Fruit fly (Drosophila melanogaster) whole organism, embryonic: ENCODE data around the gene Bili.

ENCODE experiments used
- B-H2 ChIP-seq: fragments of 200-800 bp; sonication (Bioruptor generic); optimal IDR thresholded peaks from 2 replicates; lab custom pipeline; 2018; ENCODE audit warnings: missing biosample characterization, mild to moderate bottlenecking, missing genetic modification characterization
- Bgb ChIP-seq: fragments of 200-800 bp; sonication (Bioruptor generic); IDR thresholded peaks from 2 replicates; pipeline ENCODE4 v1.3.6; 2022; ENCODE audit warnings: missing biosample characterization, missing genetic modification characterization; ENCODE audit not compliant: partially characterized antibody
- CG10431 ChIP-seq: fragments of 200-800 bp; sonication (Bioruptor generic); optimal IDR thresholded peaks from 3 replicates; lab custom pipeline; 2018; ENCODE audit warnings: missing biosample characterization, mild to moderate bottlenecking, missing genetic modification characterization
- CG10565 ChIP-seq: fragments of 200-800 bp; sonication (Bioruptor generic); optimal IDR thresholded peaks from 3 replicates; lab custom pipeline; 2016; ENCODE audit warnings: missing biosample characterization, mild to moderate bottlenecking, missing genetic modification characterization
- CG12942 ChIP-seq: fragments of 200-800 bp; sonication (Bioruptor generic); optimal IDR thresholded peaks from 3 replicates; lab custom pipeline; 2016; ENCODE audit warnings: missing biosample characterization, missing genetic modification characterization
- CG1529 ChIP-seq: fragments of 200-800 bp; sonication (Bioruptor generic); optimal IDR thresholded peaks from 3 replicates; lab custom pipeline; 2018; ENCODE audit warnings: missing biosample characterization, missing genetic modification characterization
- CG15696 ChIP-seq: fragments of 200-800 bp; sonication (Bioruptor generic); optimal IDR thresholded peaks from 2 replicates; lab custom pipeline; 2019; ENCODE audit warnings: missing biosample characterization, mild to moderate bottlenecking, missing genetic modification characterization, moderate library complexity
- CG17359 ChIP-seq: fragments of 200-800 bp; sonication (Bioruptor generic); optimal IDR thresholded peaks from 3 replicates; lab custom pipeline; 2018; ENCODE audit warnings: missing biosample characterization, mild to moderate bottlenecking, missing genetic modification characterization, moderate library complexity
- CG17568 ChIP-seq: fragments of 200-800 bp; sonication (Bioruptor generic); optimal IDR thresholded peaks from 2 replicates; lab custom pipeline; 2018; ENCODE audit warnings: missing biosample characterization, mild to moderate bottlenecking, missing genetic modification characterization, moderate library complexity
- CG18262 ChIP-seq: fragments of 200-800 bp; optimal IDR thresholded peaks from 3 replicates; lab custom pipeline; 2019; ENCODE audit warnings: missing biosample characterization, mild to moderate bottlenecking, missing genetic modification characterization, moderate library complexity
- CG1832 ChIP-seq: fragments of 200-800 bp; sonication (Bioruptor generic); optimal IDR thresholded peaks from 2 replicates; lab custom pipeline; 2017; ENCODE audit warnings: missing biosample characterization, mild to moderate bottlenecking, missing genetic modification characterization, inconsistent platforms
- CG33213 ChIP-seq: fragments of 200-800 bp; sonication (Bioruptor generic); optimal IDR thresholded peaks from 3 replicates; lab custom pipeline; 2016; ENCODE audit warnings: missing biosample characterization, missing genetic modification characterization
- CG34422 ChIP-seq: fragments of 200-800 bp; sonication (Bioruptor generic); IDR thresholded peaks from 3 replicates; pipeline ENCODE4 v1.3.6; 2022; ENCODE audit warnings: missing biosample characterization, missing genetic modification characterization
- CG3838 ChIP-seq: fragments of 200-800 bp; sonication (Bioruptor generic); optimal IDR thresholded peaks from 3 replicates; lab custom pipeline; 2016; ENCODE audit warnings: missing biosample characterization, missing genetic modification characterization
- CG6791 ChIP-seq: fragments of 200-800 bp; sonication (Bioruptor generic); IDR thresholded peaks from 3 replicates; pipeline ENCODE4 v1.3.6; 2022; ENCODE audit warnings: missing biosample characterization, missing genetic modification characterization; ENCODE audit not compliant: partially characterized antibody
- CG6854 ChIP-seq: fragments of 200-800 bp; sonication (Bioruptor generic); optimal IDR thresholded peaks from 3 replicates; lab custom pipeline; 2017; ENCODE audit warnings: missing biosample characterization, mild to moderate bottlenecking, missing genetic modification characterization
- CG8281 ChIP-seq: fragments of 200-800 bp; sonication (Bioruptor generic); optimal IDR thresholded peaks from 2 replicates; lab custom pipeline; 2018; ENCODE audit warnings: missing biosample characterization, mild to moderate bottlenecking, missing genetic modification characterization, moderate library complexity
- CG8765 ChIP-seq: fragments of 200-800 bp; sonication (Bioruptor generic); IDR thresholded peaks from 2 replicates; pipeline ENCODE4 v1.3.6; 2022; ENCODE audit warnings: missing biosample characterization, missing genetic modification characterization
- CG9932 ChIP-seq: fragments of 200-800 bp; sonication (Bioruptor generic); IDR thresholded peaks from 2 replicates; pipeline ENCODE4 v1.3.6; 2022; ENCODE audit warnings: missing biosample characterization, missing genetic modification characterization
- Camta ChIP-seq: fragments of 200-800 bp; sonication (Bioruptor generic); optimal IDR thresholded peaks from 2 replicates; lab custom pipeline; 2016; ENCODE audit warnings: missing biosample characterization, missing genetic modification characterization
- CoRest ChIP-seq: fragments of 200-800 bp; sonication (Bioruptor generic); optimal IDR thresholded peaks from 3 replicates; lab custom pipeline; 2018; ENCODE audit warnings: missing biosample characterization, mild to moderate bottlenecking, missing genetic modification characterization, moderate library complexity
- Dip2 ChIP-seq: fragments of 200-800 bp; sonication (Bioruptor generic); IDR thresholded peaks from 2 replicates; pipeline ENCODE4 v1.3.6; 2022; ENCODE audit warnings: missing biosample characterization, missing genetic modification characterization
- Dp ChIP-seq: fragments of 200-800 bp; sonication (Bioruptor generic); optimal IDR thresholded peaks from 2 replicates; lab custom pipeline; 2018; ENCODE audit warnings: missing biosample characterization, mild to moderate bottlenecking, missing genetic modification characterization, moderate library complexity
- HmgZ ChIP-seq: fragments of 200-800 bp; sonication (Bioruptor generic); optimal IDR thresholded peaks from 2 replicates; lab custom pipeline; 2018; ENCODE audit warnings: missing biosample characterization, mild to moderate bottlenecking, missing genetic modification characterization
- Hsf ChIP-seq: fragments of 200-800 bp; sonication (Bioruptor generic); optimal IDR thresholded peaks from 3 replicates; lab custom pipeline; 2016; ENCODE audit warnings: missing biosample characterization, missing genetic modification characterization
- Myb ChIP-seq: fragments of 200-800 bp; sonication (Bioruptor generic); optimal IDR thresholded peaks from 2 replicates; lab custom pipeline; 2016; ENCODE audit warnings: missing biosample characterization, missing genetic modification characterization
- Rfx ChIP-seq: fragments of 200-800 bp; sonication (Bioruptor generic); IDR thresholded peaks from 2 replicates; pipeline ENCODE4 v1.3.6; 2022; ENCODE audit warnings: missing biosample characterization, missing genetic modification characterization
- Sox102F ChIP-seq: fragments of 200-800 bp; sonication (Bioruptor generic); optimal IDR thresholded peaks from 2 replicates; lab custom pipeline; 2018; ENCODE audit warnings: missing biosample characterization, mild to moderate bottlenecking, missing genetic modification characterization, moderate library complexity
- Spps ChIP-seq: fragments of 200-800 bp; sonication (Bioruptor generic); optimal IDR thresholded peaks from 2 replicates; lab custom pipeline; 2018; ENCODE audit warnings: missing biosample characterization, mild to moderate bottlenecking, missing genetic modification characterization
- Xrp1 ChIP-seq: fragments of 200-800 bp; sonication (Bioruptor generic); IDR thresholded peaks from 2 replicates; pipeline ENCODE4 v1.3.6; 2022; ENCODE audit warnings: missing biosample characterization, missing genetic modification characterization
- bab2 ChIP-seq: fragments of 200-800 bp; sonication (Bioruptor generic); optimal IDR thresholded peaks from 2 replicates; lab custom pipeline; 2016; ENCODE audit warnings: missing biosample characterization, missing genetic modification characterization
- bigmax ChIP-seq: fragments of 200-800 bp; sonication (Bioruptor generic); optimal IDR thresholded peaks from 2 replicates; lab custom pipeline; 2018; ENCODE audit warnings: missing biosample characterization, mild to moderate bottlenecking, missing genetic modification characterization
- cas ChIP-seq: fragments of 200-800 bp; sonication (Bioruptor generic); IDR thresholded peaks from 2 replicates; pipeline ENCODE4 v1.3.6; 2022; ENCODE audit warnings: missing biosample characterization, missing genetic modification characterization
- caup ChIP-seq: fragments of 200-800 bp; sonication (Bioruptor generic); optimal IDR thresholded peaks from 3 replicates; lab custom pipeline; 2017; ENCODE audit warnings: missing biosample characterization, mild to moderate bottlenecking, missing genetic modification characterization, moderate library complexity; ENCODE audit not compliant: severe bottlenecking
- dmrt11E ChIP-seq: fragments of 200-800 bp; sonication (Bioruptor generic); optimal IDR thresholded peaks from 3 replicates; lab custom pipeline; 2018; ENCODE audit warnings: missing biosample characterization, mild to moderate bottlenecking, missing genetic modification characterization, moderate library complexity
- dpn ChIP-seq, 2 experiments: fragments of 200-800 bp; sonication (Bioruptor generic); optimal IDR thresholded peaks; 3 replicates each; lab custom pipeline; 2016; ENCODE audit warnings: missing biosample characterization in 2 of 2, missing genetic modification characterization in 2 of 2
- fd96Cb ChIP-seq: fragments of 200-800 bp; sonication (Bioruptor generic); optimal IDR thresholded peaks from 2 replicates; lab custom pipeline; 2018; ENCODE audit warnings: missing biosample characterization, mild to moderate bottlenecking, missing genetic modification characterization, moderate library complexity
- gce ChIP-seq: fragments of 200-800 bp; sonication (Bioruptor generic); IDR thresholded peaks from 3 replicates; pipeline ENCODE4 v1.3.6; 2022; ENCODE audit warnings: missing biosample characterization, missing genetic modification characterization
- gsb ChIP-seq: fragments of 200-800 bp; sonication (Bioruptor generic); IDR thresholded peaks from 2 replicates; pipeline ENCODE4 v1.3.6; 2022; ENCODE audit warnings: missing biosample characterization, missing genetic modification characterization
- hkb ChIP-seq, 2 experiments: fragments of 200-800 bp in 1 of 2; fragments of >200 bp in 1 of 2; sonication (Bioruptor generic) in 1 of 2; IDR thresholded peaks in 1 of 2; optimal IDR thresholded peaks in 1 of 2; 2 replicates each; pipeline versions ENCODE4 v1.3.6 to Lab custom; 2017 to 2022; ENCODE audit warnings: missing biosample characterization in 1 of 2, missing genetic modification characterization in 1 of 2
- kni ChIP-seq: fragments of 200-800 bp; sonication (Bioruptor generic); optimal IDR thresholded peaks from 3 replicates; lab custom pipeline; 2017; ENCODE audit warnings: mild to moderate bottlenecking, missing biosample characterization, missing genetic modification reagents, missing genetic modification characterization
- lilli ChIP-seq: fragments of 200-800 bp; sonication (Bioruptor generic); optimal IDR thresholded peaks from 3 replicates; lab custom pipeline; 2016; ENCODE audit warnings: missing biosample characterization, missing genetic modification characterization
- mam ChIP-seq: fragments of 200-800 bp; sonication (Bioruptor generic); optimal IDR thresholded peaks from 3 replicates; lab custom pipeline; 2016; ENCODE audit warnings: missing biosample characterization, missing genetic modification characterization
- nau ChIP-seq: fragments of 200-800 bp; sonication (Bioruptor generic); optimal IDR thresholded peaks from 3 replicates; lab custom pipeline; 2017; ENCODE audit warnings: missing biosample characterization, mild to moderate bottlenecking, missing genetic modification characterization, missing genetic modification reagents
- pfk ChIP-seq: fragments of 200-800 bp; sonication (Bioruptor generic); optimal IDR thresholded peaks from 2 replicates; lab custom pipeline; 2018; ENCODE audit warnings: missing biosample characterization, mild to moderate bottlenecking, missing genetic modification characterization, moderate library complexity
- pros ChIP-seq: fragments of 200-800 bp; sonication (Bioruptor generic); optimal IDR thresholded peaks from 3 replicates; lab custom pipeline; 2019; ENCODE audit warnings: missing biosample characterization, mild to moderate bottlenecking, missing genetic modification characterization, moderate library complexity
- sc ChIP-seq, 3 experiments: fragments of >200 bp in 2 of 3; fragments of 200-800 bp in 1 of 3; sonication (Bioruptor generic) in 1 of 3; optimal IDR thresholded peaks; 2 replicates in 2 of 3; 3 replicates in 1 of 3; lab custom pipeline; 2017; ENCODE audit warnings: mild to moderate bottlenecking in 1 of 3, missing biosample characterization in 1 of 3, missing genetic modification characterization in 1 of 3, missing genetic modification reagents in 1 of 3
- sens-2 ChIP-seq: fragments of 200-800 bp; sonication (Bioruptor generic); IDR thresholded peaks from 2 replicates; pipeline ENCODE4 v1.3.6; 2022; ENCODE audit warnings: missing biosample characterization, missing genetic modification characterization
- trh ChIP-seq: fragments of 200-800 bp; sonication (Bioruptor generic); optimal IDR thresholded peaks from 2 replicates; lab custom pipeline; 2016; ENCODE audit warnings: missing biosample characterization, missing genetic modification characterization
- unpg ChIP-seq: fragments of 200-800 bp; sonication (Bioruptor generic); optimal IDR thresholded peaks from 3 replicates; lab custom pipeline; 2018; ENCODE audit warnings: missing biosample characterization, mild to moderate bottlenecking, missing genetic modification characterization, moderate library complexity

The Bili gene

dm6 chr3R:25122736-25123211 lies 8.3 kb upstream of the Bili start, which contains the start of the genes CG31510 and TTLL5 (continued):
- TF ChIP-seq HmgZ: no peak
- TF ChIP-seq kni (GFP tag; lab: Kevin White, UChicago): no peak
- no peak for TF ChIP-seq CG15696 (tag; lab: Kevin White, UChicago)
- no peak for TF ChIP-seq dmrt11E
- TF ChIP-seq Dp (GFP tag; lab: Kevin White, UChicago): no peak
- no peak for TF ChIP-seq bigmax (GFP tag; lab: Kevin White, UChicago)
- TF ChIP-seq dpn (GFP tag; optimal IDR thresholded peaks at IDR 0.05; lab: Kevin White, UChicago): no peak
- no peak for TF ChIP-seq Dip2 (GFP tag; lab: Robert Waterston, UW)
- no peak for TF ChIP-seq nau
- TF ChIP-seq Xrp1 (GFP tag; lab: Robert Waterston, UW): no peak
- TF ChIP-seq CG1832: no peak
- TF ChIP-seq B-H2 (GFP tag; lab: Kevin White, UChicago): no peak
- TF ChIP-seq Sox102F (GFP tag; lab: Kevin White, UChicago): no peak
- no peak for TF ChIP-seq sc (optimal IDR thresholded peaks at IDR 0.05; lab: Kevin White, UChicago)
- no peak for TF ChIP-seq sc (GFP tag; optimal IDR thresholded peaks at IDR 0.05; lab: Kevin White, UChicago)
- TF ChIP-seq Hsf (GFP tag; lab: Kevin White, UChicago): no peak
- no peak for TF ChIP-seq CG33213 (GFP tag; lab: Kevin White, UChicago)
- no peak for TF ChIP-seq pfk
- peak; percentile 84 for TF ChIP-seq CG6791
- TF ChIP-seq CG17568: no peak
- TF ChIP-seq cas (GFP tag; lab: Robert Waterston, UW): no peak
- no peak for TF ChIP-seq fd96Cb (tag; lab: Kevin White, UChicago)
- no peak for TF ChIP-seq hkb (optimal IDR thresholded peaks at IDR 0.05; lab: Kevin White, UChicago)
- no peak for TF ChIP-seq hkb (GFP tag; IDR thresholded peaks at IDR 0.05; lab: Robert Waterston, UW)
- peak; percentile 40; the same call in 1 of the 2 replicates for TF ChIP-seq Rfx (GFP tag; lab: Robert Waterston, UW)
- no peak for TF ChIP-seq CG12942
- no peak for TF ChIP-seq CG17359 (tag; lab: Kevin White, UChicago)
- no peak for TF ChIP-seq CG6854 (GFP tag; lab: Kevin White, UChicago)
- TF ChIP-seq CoRest (tag; lab: Kevin White, UChicago): no peak
- TF ChIP-seq gsb (GFP tag; lab: Robert Waterston, UW): no peak
- TF ChIP-seq mam: peak; percentile 27
- TF ChIP-seq CG10431 (GFP tag; lab: Kevin White, UChicago): no peak
- no peak for TF ChIP-seq CG3838
- no peak for TF ChIP-seq Myb (GFP tag; lab: Kevin White, UChicago)
- TF ChIP-seq caup: no peak
- TF ChIP-seq CG8765 (GFP tag; lab: Robert Waterston, UW): no peak
- TF ChIP-seq Spps (tag; lab: Kevin White, UChicago): no peak
- no peak for TF ChIP-seq trh (GFP tag; lab: Kevin White, UChicago)
- no peak for TF ChIP-seq CG18262 (tag; lab: Kevin White, UChicago)
- peak; percentile 66 for TF ChIP-seq Bgb (GFP tag; lab: Robert Waterston, UW)
- TF ChIP-seq CG8281: no peak
- TF ChIP-seq lilli (GFP tag; lab: Kevin White, UChicago): peak; percentile 15
- TF ChIP-seq sens-2 (GFP tag; lab: Robert Waterston, UW): no peak
- TF ChIP-seq CG10565: no peak
- no peak for TF ChIP-seq unpg (GFP tag; lab: Kevin White, UChicago)
- no peak for TF ChIP-seq pros (GFP tag; lab: Kevin White, UChicago)
- no peak for TF ChIP-seq CG9932
- TF ChIP-seq CG34422 (GFP tag; lab: Robert Waterston, UW): 0 out of 3 replicates have a peak, but pooled peaks have one; percentile 43
- TF ChIP-seq gce (GFP tag; lab: Robert Waterston, UW): no peak
- TF ChIP-seq Camta (GFP tag; lab: Kevin White, UChicago): no peak
- TF ChIP-seq CG1529 (GFP tag; lab: Kevin White, UChicago): no peak
- TF ChIP-seq bab2: no peak
